Worm (Caenorhabditis elegans): ENCODE measurements around the gene srd-56.

DNA sequence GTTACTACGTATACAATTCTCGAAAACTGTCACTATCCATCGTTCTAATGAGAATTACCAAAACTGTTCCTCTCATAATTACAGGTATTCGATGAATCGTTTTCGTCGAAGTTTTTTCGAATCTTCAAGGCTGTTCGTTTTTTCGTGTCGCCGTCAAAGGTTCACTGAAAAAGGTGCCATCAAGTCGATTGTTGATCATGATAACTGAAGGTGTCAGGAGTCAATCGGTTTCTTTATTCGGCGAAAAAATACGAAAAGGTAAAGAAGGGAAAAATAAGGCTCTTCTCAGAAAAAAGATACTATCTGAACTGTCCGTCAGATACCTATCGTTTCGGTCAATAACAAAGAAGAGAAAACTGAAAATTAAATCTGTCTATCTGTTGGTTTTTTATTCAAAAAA lies 35.8 kb upstream of the srd-56 start:
- TF ChIP-seq ztf-4 (tag; optimal IDR thresholded peaks at IDR 0.05) (no peak), ama-1 (optimal IDR thresholded peaks at IDR 0.05) (no peak)
